Fruit fly (Drosophila melanogaster) whole organism, embryonic: ENCODE data around the gene CG5687.

Source experiments
- ATbp ChIP-seq: fragments of 200-800 bp; sonication (Bioruptor generic); optimal IDR thresholded peaks from 2 replicates; lab custom pipeline; 2017; ENCODE audit warnings: missing biosample characterization, mild to moderate bottlenecking, missing genetic modification characterization, missing genetic modification reagents
- Ada2b ChIP-seq: fragments of 200-800 bp; sonication (Bioruptor generic); IDR thresholded peaks from 2 replicates; pipeline ENCODE4 v1.3.6; 2022; ENCODE audit warnings: missing biosample characterization, missing genetic modification characterization
- Bdp1 ChIP-seq: fragments of 200-800 bp; sonication (Bioruptor generic); optimal IDR thresholded peaks from 3 replicates; lab custom pipeline; 2016; ENCODE audit warnings: missing biosample characterization, missing genetic modification characterization
- C15 ChIP-seq: fragments of 200-800 bp; sonication (Bioruptor generic); IDR thresholded peaks from 3 replicates; pipeline ENCODE4 v1.3.6; 2022; ENCODE audit warnings: missing biosample characterization, missing genetic modification characterization
- CG10209 ChIP-seq: fragments of 200-800 bp; sonication (Bioruptor generic); optimal IDR thresholded peaks from 3 replicates; lab custom pipeline; 2017; ENCODE audit warnings: missing biosample characterization, mild to moderate bottlenecking, missing genetic modification characterization, missing genetic modification reagents
- CG11723 ChIP-seq: fragments of 200-800 bp; sonication (Bioruptor generic); optimal IDR thresholded peaks from 2 replicates; lab custom pipeline; 2017; ENCODE audit warnings: missing biosample characterization, mild to moderate bottlenecking, missing genetic modification characterization
- CG12219 ChIP-seq: fragments of 200-800 bp; sonication (Bioruptor generic); optimal IDR thresholded peaks from 3 replicates; lab custom pipeline; 2018; ENCODE audit warnings: missing biosample characterization, mild to moderate bottlenecking, missing genetic modification characterization
- CG17361 ChIP-seq: fragments of 200-800 bp; sonication (Bioruptor generic); IDR thresholded peaks from 3 replicates; pipeline ENCODE4 v1.3.6; 2022; ENCODE audit warnings: missing biosample characterization, missing genetic modification characterization
- CG2116 ChIP-seq: fragments of 200-800 bp; sonication (Bioruptor generic); optimal IDR thresholded peaks from 3 replicates; lab custom pipeline; 2018; ENCODE audit warnings: missing biosample characterization, mild to moderate bottlenecking, missing genetic modification characterization
- CG31365 ChIP-seq: fragments of 200-800 bp; sonication (Bioruptor generic); optimal IDR thresholded peaks from 2 replicates; lab custom pipeline; 2018; ENCODE audit warnings: missing biosample characterization, mild to moderate bottlenecking, missing genetic modification characterization
- CG32772 ChIP-seq: fragments of 200-800 bp; sonication (Bioruptor generic); IDR thresholded peaks from 2 replicates; pipeline ENCODE4 v1.3.6; 2022; ENCODE audit warnings: missing biosample characterization, missing genetic modification characterization
- CG3726 ChIP-seq: fragments of 200-800 bp; sonication (Bioruptor generic); IDR thresholded peaks from 3 replicates; pipeline ENCODE4, ENCODE4 v1.3.6; 2022; ENCODE audit warnings: missing biosample characterization, missing genetic modification characterization
- CG4282 ChIP-seq: fragments of 200-800 bp; sonication (Bioruptor generic); optimal IDR thresholded peaks from 2 replicates; lab custom pipeline; 2016; ENCODE audit warnings: missing biosample characterization, missing genetic modification characterization
- CG4730 ChIP-seq: fragments of 200-800 bp; sonication (Bioruptor generic); IDR thresholded peaks from 2 replicates; pipeline ENCODE4 v1.3.6; 2022; ENCODE audit warnings: missing biosample characterization, missing genetic modification characterization
- CG5180 ChIP-seq: fragments of 200-800 bp; sonication (Bioruptor generic); optimal IDR thresholded peaks from 3 replicates; lab custom pipeline; 2017; ENCODE audit warnings: missing biosample characterization, missing genetic modification characterization, mild to moderate bottlenecking, moderate library complexity, missing genetic modification reagents
- CG6254 ChIP-seq: fragments of 200-800 bp; sonication (Bioruptor generic); optimal IDR thresholded peaks from 3 replicates; lab custom pipeline; 2017; ENCODE audit warnings: mild to moderate bottlenecking, missing biosample characterization, missing genetic modification reagents, missing genetic modification characterization
- CG8388 ChIP-seq: fragments of 200-800 bp; sonication (Bioruptor generic); optimal IDR thresholded peaks from 2 replicates; lab custom pipeline; 2019; ENCODE audit warnings: missing biosample characterization, mild to moderate bottlenecking, missing genetic modification characterization, moderate library complexity
- CG9797 ChIP-seq: fragments of 200-800 bp; sonication (Bioruptor generic); optimal IDR thresholded peaks from 3 replicates; lab custom pipeline; 2018; ENCODE audit warnings: missing biosample characterization, mild to moderate bottlenecking, missing genetic modification characterization
- CTCF ChIP-seq: fragments of 200-800 bp; sonication (Bioruptor generic); optimal IDR thresholded peaks from 2 replicates; lab custom pipeline; 2017; ENCODE audit warnings: missing biosample characterization, mild to moderate bottlenecking, missing genetic modification characterization, moderate library complexity
- Dll ChIP-seq: fragments of 200-800 bp; sonication (Bioruptor generic); IDR thresholded peaks from 4 replicates; pipeline ENCODE4 v1.3.6; 2022; ENCODE audit warnings: missing biosample characterization, missing genetic modification characterization; ENCODE audit not compliant: partially characterized antibody
- Doc2 ChIP-seq: fragments of 200-800 bp; sonication (Bioruptor generic); IDR thresholded peaks from 2 replicates; pipeline ENCODE4 v1.3.6; 2022; ENCODE audit warnings: missing biosample characterization, missing genetic modification characterization
- Drgx ChIP-seq: fragments of 200-800 bp; sonication (Bioruptor generic); IDR thresholded peaks from 2 replicates; pipeline ENCODE4 v1.3.6; 2022; ENCODE audit warnings: missing biosample characterization, missing genetic modification characterization
- Ets65A ChIP-seq: fragments of 200-800 bp; sonication (Bioruptor generic); peaks from one replicate; lab custom pipeline; 2016; ENCODE audit warnings: missing biosample characterization, missing genetic modification characterization
- Hand ChIP-seq: fragments of 200-800 bp; sonication (Bioruptor generic); optimal IDR thresholded peaks from 2 replicates; lab custom pipeline; 2017; ENCODE audit warnings: mild to moderate bottlenecking, missing biosample characterization, missing genetic modification reagents, missing genetic modification characterization
- Hr78 ChIP-seq, 2 experiments: fragments of 200-800 bp in 1 of 2; fragments of >200 bp in 1 of 2; sonication (Bioruptor generic) in 1 of 2; optimal IDR thresholded peaks; 2 replicates each; lab custom pipeline; 2017 to 2019; ENCODE audit warnings: missing biosample characterization in 2 of 2, missing genetic modification characterization in 2 of 2, mild to moderate bottlenecking in 1 of 2, moderate library complexity in 1 of 2
- NC2β ChIP-seq: fragments of 200-800 bp; sonication (Bioruptor generic); optimal IDR thresholded peaks from 2 replicates; lab custom pipeline; 2016; ENCODE audit warnings: missing biosample characterization, missing genetic modification characterization
- NK7.1 ChIP-seq: fragments of 200-800 bp; sonication (Bioruptor generic); optimal IDR thresholded peaks from 3 replicates; lab custom pipeline; 2016; ENCODE audit warnings: missing biosample characterization, missing genetic modification characterization
- Opbp ChIP-seq: fragments of 200-800 bp; sonication (Bioruptor generic); IDR thresholded peaks from 3 replicates; pipeline ENCODE4 v1.3.6; 2022; ENCODE audit warnings: missing biosample characterization, missing genetic modification characterization; ENCODE audit not compliant: partially characterized antibody
- Trl ChIP-seq, 3 experiments: fragments of >200 bp in 2 of 3; fragments of 200-800 bp in 1 of 3; sonication (Bioruptor generic) in 1 of 3; optimal IDR thresholded peaks; 2 replicates in 1 of 3; 3 replicates in 2 of 3; lab custom pipeline; 2016 to 2017; ENCODE audit warnings: missing biosample characterization in 1 of 3, missing genetic modification characterization in 1 of 3
- bbx ChIP-seq: fragments of 200-800 bp; sonication (Bioruptor generic); IDR thresholded peaks from 2 replicates; pipeline ENCODE4 v1.3.6; 2022; ENCODE audit warnings: missing biosample characterization, missing genetic modification characterization; ENCODE audit not compliant: partially characterized antibody
- bcd ChIP-seq: fragments of 200-800 bp; sonication (Bioruptor generic); optimal IDR thresholded peaks from 2 replicates; lab custom pipeline; 2017; ENCODE audit warnings: missing biosample characterization, mild to moderate bottlenecking, missing genetic modification characterization
- bowl ChIP-seq: fragments of 200-800 bp; sonication (Bioruptor generic); IDR thresholded peaks from 2 replicates; pipeline ENCODE4 v1.3.6; 2022; ENCODE audit warnings: missing biosample characterization, missing genetic modification characterization
- ci ChIP-seq: fragments of 200-800 bp; sonication (Bioruptor generic); IDR thresholded peaks from 3 replicates; pipeline ENCODE4 v1.3.6; 2022; ENCODE audit warnings: missing biosample characterization, missing genetic modification characterization
- croc ChIP-seq: fragments of 200-800 bp; sonication (Bioruptor generic); conservative IDR thresholded peaks from 3 replicates; pipeline ENCODE4 v1.3.6; 2022; ENCODE audit warnings: missing biosample characterization, missing genetic modification characterization
- dati ChIP-seq: fragments of 200-800 bp; sonication (Bioruptor generic); IDR thresholded peaks from 2 replicates; pipeline ENCODE4 v1.3.6; 2022; ENCODE audit warnings: missing biosample characterization, missing genetic modification characterization
- dysf ChIP-seq: fragments of 200-800 bp; sonication (Bioruptor generic); IDR thresholded peaks from 3 replicates; pipeline ENCODE4 v1.3.6; 2022; ENCODE audit warnings: missing biosample characterization, missing genetic modification characterization
- ftz-f1 ChIP-seq: fragments of 200-800 bp; sonication (Bioruptor generic); optimal IDR thresholded peaks from 2 replicates; lab custom pipeline; 2016; ENCODE audit warnings: missing biosample characterization, missing genetic modification characterization
- fu2 ChIP-seq: fragments of 200-800 bp; sonication (Bioruptor generic); optimal IDR thresholded peaks from 2 replicates; lab custom pipeline; 2016; ENCODE audit warnings: missing biosample characterization, missing genetic modification characterization
- lbe ChIP-seq: fragments of 200-800 bp; sonication (Bioruptor generic); optimal IDR thresholded peaks from 2 replicates; lab custom pipeline; 2016; ENCODE audit warnings: missing biosample characterization, mild to moderate bottlenecking, missing genetic modification characterization
- lilli ChIP-seq: fragments of 200-800 bp; sonication (Bioruptor generic); optimal IDR thresholded peaks from 3 replicates; lab custom pipeline; 2016; ENCODE audit warnings: missing biosample characterization, missing genetic modification characterization
- mirr ChIP-seq: fragments of 200-800 bp; sonication (Bioruptor generic); optimal IDR thresholded peaks from 3 replicates; lab custom pipeline; 2018; ENCODE audit warnings: missing biosample characterization, mild to moderate bottlenecking, missing genetic modification characterization
- peb ChIP-seq: fragments of 200-800 bp; sonication (Bioruptor generic); IDR thresholded peaks from 2 replicates; pipeline ENCODE4 v1.3.6; 2022; ENCODE audit warnings: missing biosample characterization, missing genetic modification characterization
- row ChIP-seq: fragments of 200-800 bp; sonication (Bioruptor generic); IDR thresholded peaks from 3 replicates; pipeline ENCODE4 v1.3.6; 2022; ENCODE audit warnings: missing biosample characterization, missing genetic modification characterization
- salm ChIP-seq: fragments of 200-800 bp; sonication (Bioruptor generic); optimal IDR thresholded peaks from 2 replicates; lab custom pipeline; 2018; ENCODE audit warnings: missing biosample characterization, mild to moderate bottlenecking, missing genetic modification characterization
- sens ChIP-seq: fragments of 200-800 bp; sonication (Bioruptor generic); peaks from one replicate; lab custom pipeline; 2016; ENCODE audit warnings: missing biosample characterization, missing genetic modification characterization
- so ChIP-seq: fragments of 200-800 bp; sonication (Bioruptor generic); IDR thresholded peaks from 3 replicates; pipeline ENCODE4 v1.3.6; 2022; ENCODE audit warnings: missing biosample characterization, missing genetic modification characterization
- stc ChIP-seq: fragments of 200-800 bp; sonication (Bioruptor generic); IDR thresholded peaks from 2 replicates; pipeline ENCODE4 v1.3.6; 2022; ENCODE audit warnings: missing biosample characterization, missing genetic modification characterization
- ttk ChIP-seq: fragments of 200-800 bp; sonication (Bioruptor generic); IDR thresholded peaks from 2 replicates; pipeline ENCODE4 v2.1.2; 2022; ENCODE audit warnings: missing biosample characterization, missing genetic modification characterization
- tx ChIP-seq: fragments of 200-800 bp; sonication (Bioruptor generic); optimal IDR thresholded peaks from 2 replicates; lab custom pipeline; 2016; ENCODE audit warnings: missing biosample characterization, missing genetic modification characterization
- vnd ChIP-seq: fragments of 200-800 bp; sonication (Bioruptor generic); IDR thresholded peaks from 3 replicates; pipeline ENCODE4 v1.3.6; 2022; ENCODE audit warnings: missing biosample characterization, missing genetic modification characterization; ENCODE audit not compliant: partially characterized antibody
- wdn ChIP-seq: fragments of 200-800 bp; sonication (Bioruptor generic); IDR thresholded peaks from 2 replicates; pipeline ENCODE4 v1.3.6; 2022; ENCODE audit warnings: missing biosample characterization, missing genetic modification characterization

The CG5687 gene

DNA sequence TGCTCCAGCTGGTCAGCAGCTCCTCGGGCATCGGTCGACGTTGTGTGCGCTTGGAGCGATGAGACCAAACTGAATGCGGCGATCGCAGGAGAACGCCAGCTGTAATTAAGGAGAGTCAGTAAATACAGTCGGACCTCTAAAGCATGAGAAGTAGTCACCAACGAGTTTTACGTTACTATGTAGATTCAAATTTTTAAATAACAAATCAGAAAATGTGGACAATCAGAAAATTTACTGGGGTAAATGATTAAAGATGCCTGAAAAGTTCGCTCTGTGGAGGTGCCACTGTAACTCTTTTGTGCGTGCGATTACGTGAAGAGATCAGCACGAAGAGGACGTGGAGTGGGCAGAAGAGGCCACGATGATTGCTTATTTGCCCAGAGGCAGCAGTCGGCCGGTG is 24.1 kb upstream of the CG5687 start, which contains the start of gene SCOT (continued):
- TF ChIP-seq CG10209 (GFP tag; lab: Kevin White, UChicago) (peak; percentile 66), Drgx (peak; percentile 98), Hand (no peak), Ets65A (GFP tag; lab: Kevin White, UChicago) (peak; percentile 85), CG31365 (tag; lab: Kevin White, UChicago) (no peak), ATbp (GFP tag; lab: Kevin White, UChicago) (peak; percentile 69), Doc2 (peak; percentile 56; the same call in 1 of the 2 replicates), fu2 (GFP tag; lab: Kevin White, UChicago) (peak; percentile 51), CG17361 (no peak; the same call in 2 of the 3 replicates), CTCF (no peak), ftz-f1 (GFP tag; lab: Kevin White, UChicago) (no peak), mirr (GFP tag; lab: Kevin White, UChicago) (no peak), bbx (no peak), CG6254 (GFP tag; lab: Kevin White, UChicago) (no peak), CG2116 (GFP tag; lab: Kevin White, UChicago) (peak; percentile 10), lilli (GFP tag; lab: Kevin White, UChicago) (no peak), croc (GFP tag; lab: Robert Waterston, UW) (peak; percentile 76), C15 (GFP tag; lab: Robert Waterston, UW) (no peak), CG5180 (GFP tag; lab: Kevin White, UChicago) (no peak), CG9797 (no peak), NK7.1 (GFP tag; lab: Kevin White, UChicago) (peak; percentile 3), Trl (optimal IDR thresholded peaks at IDR 0.05; lab: Kevin White, UChicago) (no peak), Trl (GFP tag; optimal IDR thresholded peaks at IDR 0.05; lab: Kevin White, UChicago) (no peak), salm (tag; lab: Kevin White, UChicago) (peak; percentile 45), CG32772 (GFP tag; lab: Robert Waterston, UW) (peak; percentile 80)
- TF ChIP-seq, all 482 proteins: peak for 221

DNA sequence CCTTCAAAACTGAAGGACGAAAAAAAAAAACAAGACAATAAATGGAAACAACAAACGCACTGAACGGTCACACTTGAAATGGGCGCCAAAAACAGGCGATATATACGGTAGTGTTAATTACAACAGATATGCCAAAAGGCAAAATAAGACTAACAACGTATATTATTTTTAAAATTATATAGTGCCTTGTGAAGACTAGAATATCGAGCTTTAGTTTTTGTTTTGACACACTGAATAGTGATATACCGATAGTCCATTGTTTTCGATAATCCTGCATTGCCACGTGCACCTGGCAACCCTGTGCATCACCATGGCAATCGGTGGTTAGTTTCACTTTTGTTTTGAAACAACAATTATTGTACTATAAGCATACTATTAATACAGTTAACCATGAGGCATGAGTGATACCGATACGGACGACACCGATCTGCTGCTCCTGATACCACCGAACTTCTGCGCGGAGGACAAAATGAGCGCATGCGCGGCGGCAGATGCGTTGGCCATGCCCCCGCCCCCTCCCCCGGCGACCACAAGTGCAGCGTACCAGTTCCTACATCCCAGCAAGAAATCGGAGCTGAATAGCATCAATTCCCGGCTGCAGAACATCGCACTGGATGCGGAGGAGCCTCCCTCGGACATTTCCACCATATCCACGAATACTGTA is 8.7 kb upstream of the CG5687 start, which contains the start of the genes mu2 and Cnb:
TSS of gene mu2 (minus strand) at position 13 of the 664 bp plus-strand sequence.
TSS of gene Cnb (plus strand) at position 103 of the 664 bp plus-strand sequence.
- TF ChIP-seq tx (GFP tag; lab: Kevin White, UChicago) (peak; percentile 2), dysf (GFP tag; lab: Robert Waterston, UW) (no peak), wdn (GFP tag; lab: Robert Waterston, UW) (no peak), CG4730 (GFP tag; lab: Robert Waterston, UW) (no peak), so (no peak), CG3726 (GFP tag; lab: Robert Waterston, UW) (no peak), CG12219 (GFP tag; lab: Kevin White, UChicago) (no peak), bowl (GFP tag; lab: Robert Waterston, UW) (no peak), C15 (GFP tag; lab: Robert Waterston, UW) (no peak), bcd (GFP tag; lab: Kevin White, UChicago) (no peak), ci (GFP tag; lab: Robert Waterston, UW) (peak; percentile 40; the same call in 1 of the 3 replicates), Hr78 (GFP tag; optimal IDR thresholded peaks at IDR 0.05; lab: Kevin White, UChicago) (no peak), row (peak; percentile 89), Opbp (peak; percentile 78; the same call in 2 of the 3 replicates), vnd (GFP tag; lab: Robert Waterston, UW) (peak; percentile 72), sens (GFP tag; lab: Kevin White, UChicago) (no peak), CG4282 (GFP tag; lab: Kevin White, UChicago) (no peak), lbe (no peak), CG8388 (no peak), Ada2b (GFP tag; lab: Robert Waterston, UW) (no peak), stc (GFP tag; lab: Robert Waterston, UW) (no peak), Dll (peak; percentile 86), CG11723 (GFP tag; lab: Kevin White, UChicago) (no peak), ttk (no peak), NC2β (no peak), dati (no peak), Bdp1 (GFP tag; lab: Kevin White, UChicago) (peak; percentile 10), peb (GFP tag; lab: Robert Waterston, UW) (no peak)
